Worm (Caenorhabditis elegans) whole organism, midembryonic: ENCODE results near the gene C17H11.1.

Experiments
- flt-1 ChIP-seq: fragments of 200-800 bp; sonication (Bioruptor generic); IDR thresholded peaks from 2 replicates; pipeline ENCODE4 v1.3.6; 2022; ENCODE audit warnings: missing genetic modification characterization, missing compliant biosample characterization
- klf-2 ChIP-seq: fragments of 200-800 bp; sonication (Bioruptor generic); conservative IDR thresholded peaks from 2 replicates; pipeline ENCODE4 v1.3.6; 2022; ENCODE audit warnings: missing genetic modification reagents, missing genetic modification characterization, missing compliant biosample characterization

- TF ChIP-seq flt-1 (GFP tag; lab: Robert Waterston, UW) (no peak), klf-2 (no peak)
These were observed 10.9 kb upstream of the C17H11.1 start, which contains the start of gene F22F1.3 for ce11 chrX:8162793-8163192.
